Worm (Caenorhabditis elegans): ENCODE data around the gene ttr-23.

DNA sequence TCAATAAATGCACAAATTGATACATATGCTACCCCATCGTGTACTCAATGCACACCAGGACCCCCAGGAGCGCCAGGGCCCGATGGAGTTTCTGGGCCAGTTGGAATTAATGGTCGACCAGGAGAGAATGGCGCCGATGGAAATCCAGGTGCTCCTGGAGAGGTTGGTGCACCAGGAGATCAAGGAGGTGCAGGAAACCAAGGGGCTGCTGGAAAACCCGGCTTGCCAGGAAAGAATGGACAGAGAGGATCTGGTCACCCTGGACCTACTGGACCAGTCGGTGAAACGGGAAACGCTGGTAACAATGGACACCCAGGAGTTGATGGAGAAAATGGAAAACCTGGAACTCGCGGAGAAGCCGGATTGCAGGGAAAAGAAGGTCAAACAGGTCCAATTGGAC, 28.0 kb downstream of the ttr-23 start:
- no peak for TF ChIP-seq klf-2 (GFP tag; conservative IDR thresholded peaks at IDR 0.05)
- no peak for TF ChIP-seq tab-1 (GFP tag; IDR thresholded peaks at IDR 0.05)
- no peak for TF ChIP-seq cog-1 (tag; optimal IDR thresholded peaks at IDR 0.05)
- TF ChIP-seq ztf-23 (GFP tag; IDR thresholded peaks at IDR 0.05), result no peak
- TF ChIP-seq med-1 (GFP tag; optimal IDR thresholded peaks at IDR 0.05; ENCODE audit: insufficient read depth), result no peak
- no peak for TF ChIP-seq flt-1 (GFP tag; IDR thresholded peaks at IDR 0.05)
- TF ChIP-seq ztf-29 (GFP tag; IDR thresholded peaks at IDR 0.05), result no peak
- no peak for TF ChIP-seq ref-1 (GFP tag; conservative IDR thresholded peaks at IDR 0.05)

Data from whole organism, midembryonic.